Fruit fly (Drosophila melanogaster): Measurements from ENCODE around the gene Anp.

Anp gene

DNA sequence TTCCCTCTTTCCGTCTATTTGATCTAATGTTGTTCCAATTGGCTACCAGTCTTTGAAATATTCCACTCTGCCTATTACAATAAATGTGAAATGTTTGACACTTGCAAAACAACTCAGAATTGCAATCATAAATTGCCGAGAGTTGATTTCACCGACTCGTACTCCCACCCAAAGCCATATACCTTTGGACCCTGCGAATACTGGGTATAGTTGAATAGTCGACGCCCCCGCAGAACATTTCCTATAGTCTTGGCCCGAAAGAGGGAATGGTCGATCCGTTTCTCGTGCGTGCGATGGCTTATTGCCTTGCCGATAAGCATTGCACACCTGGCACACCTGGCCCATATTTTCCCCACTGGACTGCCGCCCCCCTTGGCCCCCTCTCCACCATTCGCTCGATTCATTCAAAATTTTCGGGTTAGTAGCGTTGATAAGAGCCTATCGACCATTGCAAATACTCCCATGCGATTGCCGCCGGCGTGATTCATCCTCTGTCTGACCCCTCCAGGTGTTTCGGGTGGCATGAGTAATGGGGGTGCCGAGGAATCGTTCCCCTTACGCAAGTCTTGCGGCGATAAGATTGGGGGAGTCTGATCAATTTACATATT lies 9.6 kb upstream of the Anp start:
- TF ChIP-seq hkb (optimal IDR thresholded peaks at IDR 0.05) (no peak), hkb (GFP tag; IDR thresholded peaks at IDR 0.05) (peak; percentile 29; the same call in 1 of the 2 replicates), CG2120 (GFP tag; optimal IDR thresholded peaks at IDR 0.05) (peak; percentile 55), Hand (GFP tag; optimal IDR thresholded peaks at IDR 0.05) (no peak), CG11696 (GFP tag; IDR thresholded peaks at IDR 0.05) (no peak), CG15011 (GFP tag; optimal IDR thresholded peaks at IDR 0.05) (no peak), Hmr (GFP tag; optimal IDR thresholded peaks at IDR 0.05) (peak; percentile 54), sd (tag; optimal IDR thresholded peaks at IDR 0.05) (peak; percentile 21), ci (GFP tag; IDR thresholded peaks at IDR 0.05) (0 out of 3 replicates have a peak, but pooled peaks have one; percentile 30), phol (tag; optimal IDR thresholded peaks at IDR 0.05) (peak; percentile 11), crp (GFP tag; optimal IDR thresholded peaks at IDR 0.05) (no peak), CG10209 (GFP tag; optimal IDR thresholded peaks at IDR 0.05) (peak; percentile 20), Trl (optimal IDR thresholded peaks at IDR 0.05) (no peak), Trl (GFP tag; optimal IDR thresholded peaks at IDR 0.05) (peak; percentile 5), sr (GFP tag; IDR thresholded peaks at IDR 0.05) (peak; percentile 85), D19B (GFP tag; optimal IDR thresholded peaks at IDR 0.05) (peak; percentile 75), Ada2b (GFP tag; IDR thresholded peaks at IDR 0.05) (0 out of 2 replicates have a peak, but pooled peaks have one; percentile 25), mirr (GFP tag; optimal IDR thresholded peaks at IDR 0.05) (peak; percentile 22), CG8924 (tag; optimal IDR thresholded peaks at IDR 0.05) (peak; percentile 5), ind (GFP tag; optimal IDR thresholded peaks at IDR 0.05) (peak; percentile 11), PHDP (tag; optimal IDR thresholded peaks at IDR 0.05) (no peak), CG17359 (tag; optimal IDR thresholded peaks at IDR 0.05) (peak; percentile 18), CG8388 (GFP tag; optimal IDR thresholded peaks at IDR 0.05) (peak; percentile 6), toy (GFP tag; IDR thresholded peaks at IDR 0.05) (0 out of 2 replicates have a peak, but pooled peaks have one; percentile 33), Dad (GFP tag; optimal IDR thresholded peaks at IDR 0.05) (no peak), HLH54F (GFP tag; optimal IDR thresholded peaks at IDR 0.05) (peak; percentile 44), Sox102F (GFP tag; optimal IDR thresholded peaks at IDR 0.05) (peak; percentile 37), CG7928 (GFP tag; optimal IDR thresholded peaks at IDR 0.05) (no peak), cwo (GFP tag; optimal IDR thresholded peaks at IDR 0.05) (peak; percentile 82), CG2199 (GFP tag; IDR thresholded peaks at IDR 0.05) (no peak), CG10543 (GFP tag; optimal IDR thresholded peaks at IDR 0.05) (peak; percentile 52), CG30403 (GFP tag; optimal IDR thresholded peaks at IDR 0.05) (peak; percentile 12), CG12219 (GFP tag; optimal IDR thresholded peaks at IDR 0.05) (peak; percentile 1), Hr78 (GFP tag; optimal IDR thresholded peaks at IDR 0.05) (peak in 1 of 2 experiments; percentile 46), ems (GFP tag; optimal IDR thresholded peaks at IDR 0.05) (peak; percentile 24), zf30C (GFP tag; optimal IDR thresholded peaks at IDR 0.05) (no peak), dysf (GFP tag; IDR thresholded peaks at IDR 0.05) (peak; percentile 64), CG8290 (GFP tag; optimal IDR thresholded peaks at IDR 0.05) (no peak), CG8290 (tag; optimal IDR thresholded peaks at IDR 0.05) (peak in 1 of 2 experiments; percentile 75), lilli (GFP tag; optimal IDR thresholded peaks at IDR 0.05) (peak; percentile 18), grau (tag; optimal IDR thresholded peaks at IDR 0.05) (peak; percentile 33), CG2889 (GFP tag; IDR thresholded peaks at IDR 0.05) (0 out of 3 replicates have a peak, but pooled peaks have one; percentile 47), CG6765 (GFP tag; optimal IDR thresholded peaks at IDR 0.05) (no peak), mam (GFP tag; optimal IDR thresholded peaks at IDR 0.05) (peak; percentile 38), gem (tag; optimal IDR thresholded peaks at IDR 0.05) (peak; percentile 34), CG11504 (tag; optimal IDR thresholded peaks at IDR 0.05) (peak; percentile 36), CG12155 (GFP tag; optimal IDR thresholded peaks at IDR 0.05) (peak; percentile 18), Sox100B (GFP tag; optimal IDR thresholded peaks at IDR 0.05) (peak; percentile 13), Myb (GFP tag; optimal IDR thresholded peaks at IDR 0.05) (peak; percentile 28), peb (GFP tag; IDR thresholded peaks at IDR 0.05) (no peak)
